Fruit fly (Drosophila melanogaster): ENCODE measurements around the gene CG42688.

The CG42688 gene

DNA sequence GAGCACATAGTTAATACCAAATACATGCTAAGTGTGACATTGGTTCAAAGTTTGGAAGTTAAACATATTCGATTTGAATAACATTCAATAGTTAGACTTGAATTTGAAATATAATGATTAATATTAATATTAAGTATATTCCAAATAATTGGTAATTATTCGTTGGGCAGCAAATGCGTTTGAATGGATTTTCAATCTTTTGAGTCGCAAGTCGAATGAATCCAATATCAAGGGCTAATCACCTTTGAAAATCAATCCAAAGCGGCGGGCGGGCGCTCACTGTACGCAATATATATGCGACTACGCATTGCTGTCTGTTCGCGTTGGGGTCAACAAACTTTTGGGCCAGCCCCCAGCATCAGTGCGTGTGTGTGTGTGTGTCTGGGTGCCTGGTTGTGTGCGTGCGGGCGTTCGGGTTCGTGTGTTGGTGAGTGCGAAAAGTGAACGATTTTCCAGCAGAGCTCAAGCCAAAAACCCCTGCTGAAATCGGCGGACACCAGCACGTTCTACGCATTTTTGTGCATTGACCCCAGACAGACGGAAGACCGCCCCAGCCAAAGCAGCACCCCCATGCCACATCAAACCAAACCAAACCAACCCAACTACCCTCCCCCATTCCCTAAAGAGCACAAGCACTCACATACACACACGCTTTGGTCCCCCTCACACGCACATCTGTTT, 44.1 kb downstream of the CG42688 start (continued):
- peak; percentile 13 for TF ChIP-seq kni (GFP tag; optimal IDR thresholded peaks at IDR 0.05)
- no peak for TF ChIP-seq ap (GFP tag; IDR thresholded peaks at IDR 0.05)
- TF ChIP-seq CG10209 (GFP tag; optimal IDR thresholded peaks at IDR 0.05), result peak; percentile 40
- TF ChIP-seq CG9932 (GFP tag; IDR thresholded peaks at IDR 0.05), result 0 out of 2 replicates have a peak, but pooled peaks have one; percentile 28
- 0 out of 2 replicates have a peak, but pooled peaks have one; percentile 14 for TF ChIP-seq CG43689 (GFP tag; IDR thresholded peaks at IDR 0.05)
- TF ChIP-seq so (GFP tag; IDR thresholded peaks at IDR 0.05), result 0 out of 3 replicates have a peak, but pooled peaks have one; percentile 27
- peak; percentile 64 for TF ChIP-seq Hey (tag; optimal IDR thresholded peaks at IDR 0.05)
- peak; percentile 34 for TF ChIP-seq Asciz (GFP tag; optimal IDR thresholded peaks at IDR 0.05)
- no peak for TF ChIP-seq CkIIα-i1 (GFP tag; IDR thresholded peaks at IDR 0.05)
- peak; percentile 60 for TF ChIP-seq Med (GFP tag)
- peak in 1 of 2 experiments; percentile 23 for TF ChIP-seq Hr51 (GFP tag; optimal IDR thresholded peaks at IDR 0.05)
- peak; percentile 45 for TF ChIP-seq CG15601 (tag; optimal IDR thresholded peaks at IDR 0.05)
- TF ChIP-seq Fer1 (GFP tag; optimal IDR thresholded peaks at IDR 0.05), result peak; percentile 32
- no peak for TF ChIP-seq CG14667 (GFP tag; IDR thresholded peaks at IDR 0.05)
- peak; percentile 32 for TF ChIP-seq Ssrp (tag; optimal IDR thresholded peaks at IDR 0.05)
- peak; percentile 14 for TF ChIP-seq CG13894 (tag; optimal IDR thresholded peaks at IDR 0.05)
- TF ChIP-seq Meics (GFP tag; optimal IDR thresholded peaks at IDR 0.05), result peak; percentile 11
- peak; percentile 62 for TF ChIP-seq CG11504 (tag; optimal IDR thresholded peaks at IDR 0.05)
- peak; percentile 17 for TF ChIP-seq NfI (GFP tag; optimal IDR thresholded peaks at IDR 0.05)
- peak; percentile 62 for TF ChIP-seq CG7556 (GFP tag; optimal IDR thresholded peaks at IDR 0.05)
- TF ChIP-seq CG12236 (GFP tag; optimal IDR thresholded peaks at IDR 0.05), result no peak
- TF ChIP-seq CG17359 (tag; optimal IDR thresholded peaks at IDR 0.05), result peak; percentile 24
- TF ChIP-seq nom (GFP tag; optimal IDR thresholded peaks at IDR 0.05), result peak; percentile 4
- TF ChIP-seq CG8388 (GFP tag; optimal IDR thresholded peaks at IDR 0.05), result peak; percentile 6
- TF ChIP-seq pzg (GFP tag; optimal IDR thresholded peaks at IDR 0.05), result no peak
- peak in 1 of 2 experiments; percentile 5 for TF ChIP-seq Eip74EF (GFP tag; optimal IDR thresholded peaks at IDR 0.05)
- peak; percentile 9 for TF ChIP-seq nmo (GFP tag; optimal IDR thresholded peaks at IDR 0.05)
- no peak for TF ChIP-seq ERR (GFP tag; optimal IDR thresholded peaks at IDR 0.05)
- peak; percentile 8 for TF ChIP-seq CG1603 (tag; optimal IDR thresholded peaks at IDR 0.05)
- peak; percentile 42 for TF ChIP-seq CG18262 (tag; optimal IDR thresholded peaks at IDR 0.05)
- TF ChIP-seq CG2712 (tag; optimal IDR thresholded peaks at IDR 0.05), result peak; percentile 47
- TF ChIP-seq cato (GFP tag; optimal IDR thresholded peaks at IDR 0.05; ENCODE audit: borderline replicate concordance), result no peak
- peak; percentile 15 for TF ChIP-seq Blimp-1 (GFP tag; optimal IDR thresholded peaks at IDR 0.05)
- no peak for TF ChIP-seq CG5245 (GFP tag; optimal IDR thresholded peaks at IDR 0.05)
- peak; percentile 48 for TF ChIP-seq onecut (GFP tag; IDR thresholded peaks at IDR 0.05)
- TF ChIP-seq Hr3 (GFP tag; optimal IDR thresholded peaks at IDR 0.05), result no peak
- TF ChIP-seq z (GFP tag; IDR thresholded peaks at IDR 0.05), result 0 out of 3 replicates have a peak, but pooled peaks have one; percentile 27
- peak; percentile 58; the same call in 1 of the 2 replicates for TF ChIP-seq crol (GFP tag; IDR thresholded peaks at IDR 0.05)
- peak; percentile 33 for TF ChIP-seq ATbp (GFP tag; optimal IDR thresholded peaks at IDR 0.05)
- no peak for TF ChIP-seq CG8290 (GFP tag; optimal IDR thresholded peaks at IDR 0.05)
- TF ChIP-seq CG8290 (tag; optimal IDR thresholded peaks at IDR 0.05), result peak in 1 of 2 experiments; percentile 9
- peak; percentile 19 for TF ChIP-seq D19A (tag; optimal IDR thresholded peaks at IDR 0.05)
- peak; percentile 33 for TF ChIP-seq Hand (GFP tag; optimal IDR thresholded peaks at IDR 0.05)
- TF ChIP-seq CG12391 (tag; optimal IDR thresholded peaks at IDR 0.05), result peak; percentile 20
- peak; percentile 23 for TF ChIP-seq unpg (GFP tag; optimal IDR thresholded peaks at IDR 0.05)
- TF ChIP-seq CG7839 (tag; optimal IDR thresholded peaks at IDR 0.05), result peak; percentile 38
- TF ChIP-seq Hmr (GFP tag; optimal IDR thresholded peaks at IDR 0.05), result peak; percentile 43
- peak; percentile 81 for TF ChIP-seq grau (tag; optimal IDR thresholded peaks at IDR 0.05)

All from whole organism, embryonic.